Fruit fly (Drosophila melanogaster) S2 (cell line): ENCODE measurements around the gene dpr10.

ENCODE experiments used
- CG8478 ChIP-seq: fragments of >200 bp; optimal IDR thresholded peaks from 2 replicates; lab custom pipeline; 2018
- CTCF ChIP-seq, 2 experiments: fragments of >200 bp; optimal IDR thresholded peaks; 2 replicates each; lab custom pipeline; 2018

DNA sequence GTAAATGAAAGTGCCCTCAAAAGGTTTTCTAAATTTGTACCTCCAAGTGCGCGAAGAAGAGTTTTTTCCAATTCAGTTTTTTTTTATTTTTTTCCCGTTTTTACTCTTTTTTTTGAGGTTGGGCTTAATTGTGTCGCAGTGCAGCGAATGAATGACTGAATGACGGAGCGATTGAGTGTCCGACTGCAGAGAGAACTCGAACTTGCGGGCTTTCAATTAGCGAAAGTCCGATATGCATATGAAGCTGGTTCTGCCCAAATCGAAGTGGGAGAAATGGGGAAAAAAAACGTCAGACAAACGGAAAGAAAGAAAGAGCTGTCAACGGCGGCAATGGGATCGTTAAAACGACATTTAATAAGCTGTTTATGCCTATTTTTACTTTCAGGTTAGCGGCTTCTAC is 19.9 kb upstream of the dpr10 start:
- TF ChIP-seq CG8478 (lab: Kevin White, UChicago) = no peak
- no peak for TF ChIP-seq CTCF (optimal IDR thresholded peaks at IDR 0.05; lab: Kevin White, UChicago)
